Worm (Caenorhabditis elegans) whole organism, late embryonic: Measurements from ENCODE around the gene T03D8.6.

Experiments
- F13H6.1 ChIP-seq: sonication (generic microtip); optimal IDR thresholded peaks from 2 replicates; lab custom pipeline; 2016; ENCODE audit warnings: missing genetic modification characterization, missing compliant biosample characterization
- K02D7.2 ChIP-seq: sonication (generic microtip); optimal IDR thresholded peaks from 2 replicates; lab custom pipeline; 2017; ENCODE audit warnings: mild to moderate bottlenecking, missing genetic modification characterization, missing compliant biosample characterization
- ama-1 ChIP-seq: fragments of 150-350 bp; optimal IDR thresholded peaks from 2 replicates; lab custom pipeline; 2014
- ceh-6 ChIP-seq: fragments of 200-800 bp; sonication (Bioruptor generic); optimal IDR thresholded peaks from 2 replicates; lab custom pipeline; 2018; ENCODE audit warnings: mild to moderate bottlenecking, missing genetic modification characterization, missing compliant biosample characterization
- elt-2 ChIP-seq: sonication (generic microtip); optimal IDR thresholded peaks from 2 replicates; lab custom pipeline; 2016; ENCODE audit warnings: missing genetic modification reagents, missing genetic modification characterization, missing compliant biosample characterization
- fax-1 ChIP-seq: sonication (generic microtip); optimal IDR thresholded peaks from 2 replicates; lab custom pipeline; 2016; ENCODE audit warnings: missing genotype, missing genetic modification characterization, missing compliant biosample characterization
- lim-6 ChIP-seq: sonication (generic microtip); optimal IDR thresholded peaks from 2 replicates; lab custom pipeline; 2016; ENCODE audit warnings: missing genetic modification characterization, missing compliant biosample characterization

DNA sequence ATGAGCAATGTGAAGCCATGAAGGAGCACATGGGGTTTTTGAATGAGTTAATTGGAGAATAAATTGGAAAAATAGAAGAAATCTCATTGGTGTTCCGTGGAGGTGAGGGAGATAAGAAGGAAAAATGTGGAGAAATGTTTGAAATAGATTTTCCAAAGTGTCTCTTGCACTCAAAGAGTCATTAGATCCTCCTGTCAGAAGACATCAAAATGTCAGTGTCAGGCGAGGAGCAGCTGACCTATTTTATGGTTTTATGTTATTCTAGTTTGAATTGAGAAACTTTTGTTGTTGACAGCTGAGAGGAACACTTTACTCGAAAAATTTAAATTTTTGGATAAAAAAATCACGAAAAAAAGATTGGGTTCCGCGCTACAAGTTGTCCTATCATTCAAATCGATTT lies 30.4 kb upstream of the T03D8.6 start, which contains the start of gene clec-264:
- TF ChIP-seq lim-6 (tag; lab: Kevin White, UChicago) (no peak), ama-1 (lab: Kevin White, UChicago) (no peak), K02D7.2 (tag; lab: Kevin White, UChicago) (no peak), elt-2 (tag; lab: Kevin White, UChicago) (no peak), ceh-6 (GFP tag; lab: Kevin White, UChicago) (no peak), F13H6.1 (tag; lab: Kevin White, UChicago) (no peak), fax-1 (no peak)
